Worm (Caenorhabditis elegans) whole organism, young adult: ENCODE results near the gene dnj-24.

Experiments used
- aptf-3 ChIP-seq: fragments of 200-800 bp; sonication (Bioruptor generic); IDR thresholded peaks from 2 replicates; pipeline ENCODE4 v1.3.6; 2022; ENCODE audit warnings: missing genetic modification characterization, missing compliant biosample characterization
- lin-40 ChIP-seq: sonication (generic microtip); optimal IDR thresholded peaks from 2 replicates; lab custom pipeline; 2016; ENCODE audit warnings: missing genetic modification characterization, mild to moderate bottlenecking, missing compliant biosample characterization, missing genotype, missing genetic modification reagents
- zfh-2 ChIP-seq: fragments of 200-800 bp; sonication (Bioruptor generic); conservative IDR thresholded peaks from 2 replicates; pipeline ENCODE4 v1.3.6; 2022; ENCODE audit warnings: missing genetic modification reagents, missing genetic modification characterization, missing compliant biosample characterization

DNA sequence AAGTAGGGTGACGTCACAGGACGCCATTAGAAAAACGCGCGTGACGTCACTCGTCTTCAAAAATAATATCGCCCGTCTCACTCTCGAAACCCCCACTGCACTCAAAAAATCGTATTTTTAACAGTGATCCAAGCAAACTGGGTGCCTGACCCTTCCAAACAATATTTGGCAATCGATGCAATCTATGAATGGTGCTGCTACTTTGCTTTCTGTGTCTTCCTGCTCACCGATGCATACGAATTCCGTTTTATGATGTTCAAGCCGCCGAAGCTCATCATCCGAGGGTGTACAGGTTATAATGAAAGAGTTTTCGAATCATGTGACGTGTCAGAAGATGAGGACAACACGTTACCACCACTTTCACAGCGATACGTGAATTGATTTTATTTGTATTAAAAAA, 16.3 kb downstream of the dnj-24 start, which contains the start of gene W03A5.1:
- TF ChIP-seq lin-40 (tag; lab: Kevin White, UChicago), result no peak
- no peak for TF ChIP-seq aptf-3 (GFP tag; lab: Robert Waterston, UW)
- TF ChIP-seq zfh-2 (GFP tag; lab: Robert Waterston, UW), result no peak
